Fruit fly (Drosophila melanogaster) whole organism, embryonic: Measurements from ENCODE around the gene CG42824.

Source experiments
- Adf1 ChIP-seq: fragments of 200-800 bp; sonication (Bioruptor generic); IDR thresholded peaks from 2 replicates; pipeline ENCODE4 v1.3.6; 2022; ENCODE audit warnings: missing biosample characterization, missing genetic modification characterization
- Antp ChIP-seq: fragments of 200-800 bp; sonication (Bioruptor generic); optimal IDR thresholded peaks from 3 replicates; lab custom pipeline; 2016; ENCODE audit warnings: missing biosample characterization, missing genetic modification characterization
- CG1024 ChIP-seq: fragments of 200-800 bp; sonication (Bioruptor generic); IDR thresholded peaks from 2 replicates; pipeline ENCODE4 v1.3.6; 2022; ENCODE audit warnings: missing biosample characterization, missing genetic modification characterization
- CG10431 ChIP-seq: fragments of 200-800 bp; sonication (Bioruptor generic); optimal IDR thresholded peaks from 3 replicates; lab custom pipeline; 2018; ENCODE audit warnings: missing biosample characterization, mild to moderate bottlenecking, missing genetic modification characterization
- CG11456 ChIP-seq: fragments of 200-800 bp; sonication (Bioruptor generic); IDR thresholded peaks from 3 replicates; pipeline ENCODE4 v1.3.6; 2022; ENCODE audit warnings: missing biosample characterization, missing genetic modification characterization
- CG11696 ChIP-seq: fragments of 200-800 bp; sonication (Bioruptor generic); IDR thresholded peaks from 2 replicates; pipeline ENCODE4 v1.3.6; 2022; ENCODE audit warnings: missing biosample characterization, missing genetic modification characterization
- CG15073 ChIP-seq: fragments of 200-800 bp; sonication (Bioruptor generic); optimal IDR thresholded peaks from 2 replicates; lab custom pipeline; 2016; ENCODE audit warnings: missing biosample characterization, missing genetic modification characterization
- CG17612 ChIP-seq: fragments of 200-800 bp; sonication (Bioruptor generic); IDR thresholded peaks from 2 replicates; pipeline ENCODE4 v1.3.6; 2022; ENCODE audit warnings: missing biosample characterization, missing genetic modification characterization
- CG18619 ChIP-seq: fragments of 200-800 bp; sonication (Bioruptor generic); optimal IDR thresholded peaks from 3 replicates; lab custom pipeline; 2017; ENCODE audit warnings: missing biosample characterization, mild to moderate bottlenecking, missing genetic modification characterization
- CG33213 ChIP-seq: fragments of 200-800 bp; sonication (Bioruptor generic); optimal IDR thresholded peaks from 3 replicates; lab custom pipeline; 2016; ENCODE audit warnings: missing biosample characterization, missing genetic modification characterization
- CG6175 ChIP-seq: fragments of 200-800 bp; sonication (Bioruptor generic); IDR thresholded peaks from 3 replicates; pipeline ENCODE4 v1.3.6; 2022; ENCODE audit warnings: missing biosample characterization, missing genetic modification characterization
- CG7928 ChIP-seq: fragments of 200-800 bp; sonication (Bioruptor generic); optimal IDR thresholded peaks from 2 replicates; lab custom pipeline; 2017; ENCODE audit warnings: missing biosample characterization, mild to moderate bottlenecking, missing genetic modification characterization
- CG7987 ChIP-seq: fragments of 200-800 bp; sonication (Bioruptor generic); optimal IDR thresholded peaks from 2 replicates; lab custom pipeline; 2018; ENCODE audit warnings: missing biosample characterization, mild to moderate bottlenecking, missing genetic modification characterization, moderate library complexity
- Dfd ChIP-seq, 2 experiments: fragments of >200 bp; optimal IDR thresholded peaks; 2 replicates each; lab custom pipeline; 2017; ENCODE audit warnings: missing biosample characterization in 2 of 2, missing genetic modification characterization in 2 of 2
- Drgx ChIP-seq: fragments of 200-800 bp; sonication (Bioruptor generic); IDR thresholded peaks from 2 replicates; pipeline ENCODE4 v1.3.6; 2022; ENCODE audit warnings: missing biosample characterization, missing genetic modification characterization
- Elba2 ChIP-seq: fragments of 200-800 bp; sonication (Bioruptor generic); optimal IDR thresholded peaks from 3 replicates; lab custom pipeline; 2016; ENCODE audit warnings: missing biosample characterization, missing genetic modification characterization
- Gsc ChIP-seq: fragments of 200-800 bp; sonication (Bioruptor generic); IDR thresholded peaks from 2 replicates; pipeline ENCODE4 v1.3.6; 2022; ENCODE audit warnings: missing biosample characterization, missing genetic modification characterization
- Jarid2 ChIP-seq: fragments of 200-800 bp; sonication (Bioruptor generic); optimal IDR thresholded peaks from 3 replicates; lab custom pipeline; 2017; ENCODE audit warnings: mild to moderate bottlenecking, missing biosample characterization, missing genetic modification reagents, missing genetic modification characterization
- Lpt ChIP-seq: fragments of >200 bp; optimal IDR thresholded peaks from 2 replicates; lab custom pipeline; 2018; ENCODE audit warnings: missing biosample characterization, missing genetic modification characterization
- Myb ChIP-seq: fragments of 200-800 bp; sonication (Bioruptor generic); optimal IDR thresholded peaks from 2 replicates; lab custom pipeline; 2016; ENCODE audit warnings: missing biosample characterization, missing genetic modification characterization
- Scr ChIP-seq: fragments of 200-800 bp; sonication (Bioruptor generic); IDR thresholded peaks from 2 replicates; pipeline ENCODE4 v1.3.6; 2022; ENCODE audit warnings: missing biosample characterization, missing genetic modification characterization; ENCODE audit not compliant: partially characterized antibody
- ase ChIP-seq: fragments of 200-800 bp; sonication (Bioruptor generic); IDR thresholded peaks from 3 replicates; pipeline ENCODE4 v1.3.6; 2022; ENCODE audit warnings: missing biosample characterization, missing genetic modification characterization
- chinmo ChIP-seq: fragments of 200-800 bp; sonication (Bioruptor generic); IDR thresholded peaks from 4 replicates; pipeline ENCODE4 v1.3.6; 2022; ENCODE audit warnings: missing biosample characterization, missing genetic modification characterization; ENCODE audit not compliant: partially characterized antibody
- croc ChIP-seq: fragments of 200-800 bp; sonication (Bioruptor generic); conservative IDR thresholded peaks from 3 replicates; pipeline ENCODE4 v1.3.6; 2022; ENCODE audit warnings: missing biosample characterization, missing genetic modification characterization
- da ChIP-seq: fragments of 200-800 bp; sonication (Bioruptor generic); optimal IDR thresholded peaks from 2 replicates; lab custom pipeline; 2016; ENCODE audit warnings: missing biosample characterization, missing genetic modification characterization
- dpn ChIP-seq, 2 experiments: fragments of 200-800 bp; sonication (Bioruptor generic); optimal IDR thresholded peaks; 3 replicates each; lab custom pipeline; 2016; ENCODE audit warnings: missing biosample characterization in 2 of 2, missing genetic modification characterization in 2 of 2
- kay ChIP-seq: fragments of 200-800 bp; sonication (Bioruptor generic); optimal IDR thresholded peaks from 2 replicates; lab custom pipeline; 2016; ENCODE audit warnings: missing biosample characterization, missing genetic modification characterization
- pita ChIP-seq: fragments of 200-800 bp; sonication (Bioruptor generic); optimal IDR thresholded peaks from 2 replicates; lab custom pipeline; 2017; ENCODE audit warnings: missing biosample characterization, mild to moderate bottlenecking, missing genetic modification characterization
- salm ChIP-seq: fragments of 200-800 bp; sonication (Bioruptor generic); optimal IDR thresholded peaks from 2 replicates; lab custom pipeline; 2018; ENCODE audit warnings: missing biosample characterization, mild to moderate bottlenecking, missing genetic modification characterization
- sens-2 ChIP-seq: fragments of 200-800 bp; sonication (Bioruptor generic); IDR thresholded peaks from 2 replicates; pipeline ENCODE4 v1.3.6; 2022; ENCODE audit warnings: missing biosample characterization, missing genetic modification characterization
- twi ChIP-seq: fragments of 200-800 bp; optimal IDR thresholded peaks from 2 replicates; lab custom pipeline; 2019; ENCODE audit warnings: missing biosample characterization, mild to moderate bottlenecking, missing genetic modification characterization, moderate library complexity
- z ChIP-seq: fragments of 200-800 bp; sonication (Bioruptor generic); IDR thresholded peaks from 3 replicates; pipeline ENCODE4 v1.3.6; 2022; ENCODE audit warnings: missing biosample characterization, missing genetic modification characterization
- zen2 ChIP-seq: fragments of 200-800 bp; sonication (Bioruptor generic); IDR thresholded peaks from 3 replicates; pipeline ENCODE4 v1.3.6; 2022; ENCODE audit warnings: missing biosample characterization, missing genetic modification characterization; ENCODE audit not compliant: partially characterized antibody

CG42824 gene

dm6 chr3R:17434330-17434729 is 28.0 kb upstream of the CG42824 start, which contains the start of gene CG44090:
Gene CG44090, minus strand, starts transcription at chr3R:17434430.
- no peak for TF ChIP-seq Dfd (GFP tag; optimal IDR thresholded peaks at IDR 0.05; lab: Kevin White, UChicago)
- TF ChIP-seq CG33213: no peak
- TF ChIP-seq Lpt (GFP tag; lab: Kevin White, UChicago): no peak
- TF ChIP-seq CG7928: no peak

dm6 chr3R:17433117-17433516 is 26.8 kb upstream of the CG42824 start:
- TF ChIP-seq Antp (GFP tag; lab: Kevin White, UChicago): no peak
- TF ChIP-seq CG17612 (GFP tag; lab: Robert Waterston, UW): no peak
- 0 out of 3 replicates have a peak, but pooled peaks have one; percentile 9 for TF ChIP-seq CG11456 (GFP tag; lab: Robert Waterston, UW)
- TF ChIP-seq Myb: no peak
- peak; percentile 31 for TF ChIP-seq Elba2 (GFP tag; lab: Kevin White, UChicago)

- peak; percentile 68 for TF ChIP-seq Drgx (GFP tag; lab: Robert Waterston, UW)
- no peak for TF ChIP-seq pita (GFP tag; lab: Kevin White, UChicago)
Measured at dm6 chr3R:17430481-17430880, 24.2 kb upstream of the CG42824 start.

dm6 chr3R:17426265-17426664 is 20.0 kb upstream of the CG42824 start:
- TF ChIP-seq salm (tag; lab: Kevin White, UChicago) (no peak), CG18619 (GFP tag; lab: Kevin White, UChicago) (no peak), CG10431 (GFP tag; lab: Kevin White, UChicago) (peak; percentile 93), ase (no peak), dpn (GFP tag; optimal IDR thresholded peaks at IDR 0.05; lab: Kevin White, UChicago) (no peak), Gsc (GFP tag; lab: Robert Waterston, UW) (no peak), twi (tag; lab: Kevin White, UChicago) (no peak)

- TF ChIP-seq Jarid2 (GFP tag; lab: Kevin White, UChicago) (peak; percentile 58), z (GFP tag; lab: Robert Waterston, UW) (peak; percentile 95), CG7987 (no peak), Adf1 (peak; percentile 87), zen2 (GFP tag; lab: Robert Waterston, UW) (peak; percentile 44; the same call in 1 of the 3 replicates), chinmo (GFP tag; lab: Robert Waterston, UW) (peak; percentile 82; the same call in 1 of the 4 replicates), CG6175 (GFP tag; lab: Robert Waterston, UW) (peak; percentile 63; the same call in 2 of the 3 replicates), da (GFP tag; lab: Kevin White, UChicago) (no peak)
Measured at dm6 chr3R:17425417-17425915, 19.2 kb upstream of the CG42824 start, which contains the start of gene cysu. Gene cysu, plus strand, starts transcription at chr3R:17425768.

dm6 chr3R:17422102-17422501 is 15.8 kb upstream of the CG42824 start, which contains the start of gene CG14332:
Gene CG14332, minus strand, starts transcription at chr3R:17422202.
- no peak for TF ChIP-seq CG15073 (GFP tag; lab: Kevin White, UChicago)
- no peak for TF ChIP-seq CG11696 (GFP tag; lab: Robert Waterston, UW)
- no peak for TF ChIP-seq sens-2 (GFP tag; lab: Robert Waterston, UW)
- no peak for TF ChIP-seq kay (GFP tag; lab: Kevin White, UChicago)
- no peak for TF ChIP-seq CG1024 (GFP tag; lab: Robert Waterston, UW)
- no peak for TF ChIP-seq croc
- TF ChIP-seq Scr: no peak
